Worm (Caenorhabditis elegans) whole organism, L1 larva: ENCODE data around the gene pes-23.

Experiments used
- C04F5.9 ChIP-seq: sonication (generic microtip); optimal IDR thresholded peaks from 2 replicates; lab custom pipeline; 2016; ENCODE audit warnings: missing genetic modification characterization, missing compliant biosample characterization
- C34B4.2 ChIP-seq: sonication (generic microtip); optimal IDR thresholded peaks from 2 replicates; lab custom pipeline; 2017; ENCODE audit warnings: mild to moderate bottlenecking, missing genetic modification characterization, missing compliant biosample characterization
- Y116A8C.19 ChIP-seq: sonication (generic microtip); optimal IDR thresholded peaks from 2 replicates; lab custom pipeline; 2016; ENCODE audit warnings: missing compliant biosample characterization, missing genetic modification characterization, borderline replicate concordance
- aha-1 ChIP-seq: fragments of 150-350 bp; optimal IDR thresholded peaks from 2 replicates; lab custom pipeline; 2014; ENCODE audit warnings: missing biosample characterization, missing genetic modification characterization
- alr-1 ChIP-seq: fragments of 200-800 bp; sonication (Bioruptor generic); optimal IDR thresholded peaks from 2 replicates; lab custom pipeline; 2018; ENCODE audit warnings: borderline replicate concordance, mild to moderate bottlenecking, missing genetic modification characterization, missing compliant biosample characterization
- blmp-1 ChIP-seq: fragments of 150-350 bp; optimal IDR thresholded peaks from 2 replicates; lab custom pipeline; 2014; ENCODE audit warnings: missing biosample characterization, missing genetic modification characterization
- ceh-88 ChIP-seq: fragments of 200-800 bp; sonication (Bioruptor generic); IDR thresholded peaks from 2 replicates; pipeline ENCODE4 v1.3.6; 2022; ENCODE audit warnings: missing genetic modification characterization, missing compliant biosample characterization
- ceh-90 ChIP-seq: sonication (generic microtip); optimal IDR thresholded peaks from 2 replicates; lab custom pipeline; 2016; ENCODE audit warnings: missing genetic modification characterization, missing compliant biosample characterization
- dpl-1 ChIP-seq, 3 experiments: fragments of 150-350 bp in 2 of 3; sonication (generic microtip) in 1 of 3; optimal IDR thresholded peaks; 2 replicates each; lab custom pipeline; 2014 to 2017; ENCODE audit warnings: missing biosample characterization in 3 of 3, missing genetic modification characterization in 3 of 3, missing genetic modification reagents in 3 of 3
- dsc-1 ChIP-seq: sonication (generic microtip); optimal IDR thresholded peaks from 2 replicates; lab custom pipeline; 2016; ENCODE audit warnings: mild to moderate bottlenecking, missing genetic modification characterization, missing compliant biosample characterization
- fkh-10 ChIP-seq: sonication (generic microtip); optimal IDR thresholded peaks from 2 replicates; lab custom pipeline; 2017; ENCODE audit warnings: missing biosample characterization, missing genetic modification reagents, missing genetic modification characterization
- fkh-8 ChIP-seq: sonication (generic microtip); optimal IDR thresholded peaks from 2 replicates; lab custom pipeline; 2016; ENCODE audit warnings: mild to moderate bottlenecking, missing genetic modification characterization, missing compliant biosample characterization
- fos-1 ChIP-seq: fragments of 150-350 bp; optimal IDR thresholded peaks from 2 replicates; lab custom pipeline; 2014; ENCODE audit warnings: missing biosample characterization, missing genetic modification characterization
- grh-1 ChIP-seq: fragments of 200-800 bp; sonication (Bioruptor generic); IDR thresholded peaks from 2 replicates; pipeline ENCODE4 v1.3.6; 2022; ENCODE audit warnings: missing genetic modification reagents, missing genetic modification characterization, missing compliant biosample characterization
- irx-1 ChIP-seq: sonication (generic microtip); optimal IDR thresholded peaks from 2 replicates; lab custom pipeline; 2016; ENCODE audit warnings: missing genetic modification characterization, missing compliant biosample characterization
- isw-1 ChIP-seq: fragments of 200-800 bp; sonication (Bioruptor generic); IDR thresholded peaks from 2 replicates; pipeline ENCODE4 v1.3.6; 2022; ENCODE audit warnings: missing genetic modification characterization, missing compliant biosample characterization
- lin-13 ChIP-seq: fragments of 150-350 bp; optimal IDR thresholded peaks from 2 replicates; lab custom pipeline; 2014; ENCODE audit warnings: missing biosample characterization, missing genetic modification reagents, missing genetic modification characterization
- lin-14 ChIP-seq: fragments of 200-800 bp; sonication (Bioruptor generic); optimal IDR thresholded peaks from 2 replicates; lab custom pipeline; 2018; ENCODE audit warnings: mild to moderate bottlenecking, missing genetic modification characterization, moderate library complexity, missing compliant biosample characterization
- lin-15B ChIP-seq: fragments of 150-350 bp; sonication (generic microtip); optimal IDR thresholded peaks from 3 replicates; lab custom pipeline; 2014; ENCODE audit warnings: missing biosample characterization, missing genetic modification characterization
- lin-39 ChIP-seq: fragments of 150-350 bp; optimal IDR thresholded peaks from 2 replicates; lab custom pipeline; 2014; ENCODE audit warnings: missing biosample characterization, missing genetic modification reagents, missing genetic modification characterization
- lir-3 ChIP-seq: sonication (generic microtip); optimal IDR thresholded peaks from 2 replicates; lab custom pipeline; 2016; ENCODE audit warnings: mild to moderate bottlenecking, missing genetic modification characterization, moderate library complexity, missing compliant biosample characterization; ENCODE audit not compliant: poor library complexity
- lsy-2 ChIP-seq, 2 experiments: fragments of 150-350 bp; optimal IDR thresholded peaks; 2 replicates each; lab custom pipeline; 2014; ENCODE audit warnings: missing biosample characterization in 2 of 2, missing genetic modification characterization in 2 of 2
- mab-9 ChIP-seq: fragments of 200-800 bp; sonication (Bioruptor generic); IDR thresholded peaks from 2 replicates; pipeline ENCODE4 v1.3.6; 2022; ENCODE audit warnings: missing genetic modification reagents, missing genetic modification characterization, missing compliant biosample characterization
- mdl-1 ChIP-seq, 2 experiments: fragments of 150-350 bp; optimal IDR thresholded peaks; 2 replicates each; lab custom pipeline; 2014 to 2017; ENCODE audit warnings: missing biosample characterization in 2 of 2, missing genetic modification characterization in 2 of 2, inconsistent platforms in 1 of 2
- mep-1 ChIP-seq: fragments of 150-350 bp; optimal IDR thresholded peaks from 2 replicates; lab custom pipeline; 2014; ENCODE audit warnings: missing biosample characterization, missing genetic modification characterization
- nhr-12 ChIP-seq: sonication (generic microtip); optimal IDR thresholded peaks from 2 replicates; lab custom pipeline; 2017; ENCODE audit warnings: missing biosample characterization, missing genetic modification characterization
- nhr-71 ChIP-seq: sonication (generic microtip); optimal IDR thresholded peaks from 2 replicates; lab custom pipeline; 2016; ENCODE audit warnings: mild to moderate bottlenecking, missing genetic modification characterization, moderate library complexity, missing compliant biosample characterization
- nhr-76 ChIP-seq: sonication (generic microtip); optimal IDR thresholded peaks from 2 replicates; lab custom pipeline; 2017; ENCODE audit warnings: missing biosample characterization, missing genetic modification characterization
- nhr-85 ChIP-seq: sonication (generic microtip); peaks from one replicate; lab custom pipeline; 2016; ENCODE audit warnings: missing genetic modification characterization, inconsistent platforms, missing compliant biosample characterization
- pag-3 ChIP-seq: sonication (generic microtip); optimal IDR thresholded peaks from 2 replicates; lab custom pipeline; 2017; ENCODE audit warnings: missing genetic modification characterization, mild to moderate bottlenecking, missing compliant biosample characterization, antibody characterized with exemption, borderline replicate concordance; ENCODE audit not compliant: insufficient read depth
- pax-3 ChIP-seq: fragments of 200-800 bp; sonication (Bioruptor generic); optimal IDR thresholded peaks from 2 replicates; lab custom pipeline; 2018; ENCODE audit warnings: mild to moderate bottlenecking, missing genetic modification characterization, moderate library complexity, missing compliant biosample characterization
- rnt-1 ChIP-seq: sonication (generic microtip); optimal IDR thresholded peaks from 2 replicates; lab custom pipeline; 2016; ENCODE audit warnings: mild to moderate bottlenecking, missing genetic modification characterization, moderate library complexity, missing compliant biosample characterization
- skn-1 ChIP-seq: fragments of 150-350 bp; optimal IDR thresholded peaks from 2 replicates; lab custom pipeline; 2014; ENCODE audit warnings: missing biosample characterization, missing genetic modification characterization
- sptf-1 ChIP-seq: fragments of 150-350 bp; optimal IDR thresholded peaks from 2 replicates; lab custom pipeline; 2014; ENCODE audit warnings: missing biosample characterization, missing genetic modification characterization
- tbx-2 ChIP-seq: sonication (generic microtip); optimal IDR thresholded peaks from 2 replicates; lab custom pipeline; 2016; ENCODE audit warnings: missing genetic modification characterization, missing compliant biosample characterization
- tlp-1 ChIP-seq: fragments of 150-350 bp; optimal IDR thresholded peaks from 2 replicates; lab custom pipeline; 2014; ENCODE audit warnings: missing biosample characterization, missing genetic modification characterization
- unc-130 ChIP-seq: fragments of 150-350 bp; optimal IDR thresholded peaks from 2 replicates; lab custom pipeline; 2017; ENCODE audit warnings: missing biosample characterization, missing genetic modification characterization, inconsistent platforms
- unc-30 ChIP-seq: sonication (generic microtip); optimal IDR thresholded peaks from 2 replicates; lab custom pipeline; 2017; ENCODE audit warnings: missing biosample characterization, missing genetic modification characterization
- unc-62 ChIP-seq: fragments of 150-350 bp; optimal IDR thresholded peaks from 2 replicates; lab custom pipeline; 2014; ENCODE audit warnings: missing biosample characterization, missing genetic modification reagents, missing genetic modification characterization
- unc-86 ChIP-seq: sonication (generic microtip); optimal IDR thresholded peaks from 2 replicates; lab custom pipeline; 2016; ENCODE audit warnings: missing genetic modification characterization, missing compliant biosample characterization
- vab-15 ChIP-seq: sonication (generic microtip); optimal IDR thresholded peaks from 2 replicates; lab custom pipeline; 2017; ENCODE audit warnings: missing genotype, mild to moderate bottlenecking, missing genetic modification characterization, missing compliant biosample characterization
- xbp-1 ChIP-seq: sonication (generic microtip); optimal IDR thresholded peaks from 2 replicates; lab custom pipeline; 2016; ENCODE audit warnings: missing genetic modification characterization, missing compliant biosample characterization
- zag-1 ChIP-seq: fragments of 150-350 bp; optimal IDR thresholded peaks from 2 replicates; lab custom pipeline; 2014; ENCODE audit warnings: missing biosample characterization, missing genetic modification characterization

Gene pes-23

DNA sequence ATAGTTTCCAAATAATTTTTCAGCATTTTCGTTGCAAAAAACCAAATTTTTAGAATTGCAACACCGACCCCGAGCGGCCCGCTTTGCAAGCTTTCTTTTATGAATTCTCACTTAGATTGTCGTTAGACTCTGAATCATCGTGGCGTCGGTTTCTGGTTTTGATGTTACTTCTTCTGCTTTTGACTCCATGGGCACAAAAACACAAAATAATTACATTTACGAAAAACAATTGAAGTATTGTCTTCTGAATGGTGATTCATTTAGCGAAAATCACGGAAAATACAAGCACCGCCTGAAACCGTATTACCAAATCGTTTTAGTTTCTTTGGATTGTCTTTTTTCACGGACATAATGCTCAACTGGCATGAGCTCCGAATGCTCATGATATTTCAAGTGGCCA, at the start of gene pes-23:
pes-23 (plus strand) TSS at position 301 of the 400 bp plus-strand sequence.
- TF ChIP-seq fkh-8 (tag; lab: Kevin White, UChicago), result no peak
- no peak for TF ChIP-seq mab-9 (GFP tag; lab: Robert Waterston, UW)
- no peak for TF ChIP-seq unc-130
- no peak for TF ChIP-seq vab-15 (tag; lab: Kevin White, UChicago)
- TF ChIP-seq fos-1, result no peak
- TF ChIP-seq ceh-90 (tag; lab: Kevin White, UChicago), result no peak
- no peak for TF ChIP-seq C04F5.9 (tag; lab: Kevin White, UChicago)
- TF ChIP-seq nhr-12, result no peak
- TF ChIP-seq mep-1 (tag; lab: Kevin White, UChicago), result no peak
- TF ChIP-seq skn-1 (tag; lab: Kevin White, UChicago), result no peak
- no peak for TF ChIP-seq lin-39
- TF ChIP-seq lin-14 (GFP tag; lab: Kevin White, UChicago), result no peak
- no peak for TF ChIP-seq irx-1 (tag; lab: Kevin White, UChicago)
- TF ChIP-seq pag-3 (tag; lab: Kevin White, UChicago), result no peak
- TF ChIP-seq zag-1, result no peak
- TF ChIP-seq nhr-85 (tag; lab: Kevin White, UChicago), result no peak
- no peak for TF ChIP-seq ceh-88
- no peak for TF ChIP-seq lin-15B (tag; lab: Kevin White, UChicago)
- no peak for TF ChIP-seq dsc-1 (tag; lab: Kevin White, UChicago)
- no peak for TF ChIP-seq lin-13

DNA sequence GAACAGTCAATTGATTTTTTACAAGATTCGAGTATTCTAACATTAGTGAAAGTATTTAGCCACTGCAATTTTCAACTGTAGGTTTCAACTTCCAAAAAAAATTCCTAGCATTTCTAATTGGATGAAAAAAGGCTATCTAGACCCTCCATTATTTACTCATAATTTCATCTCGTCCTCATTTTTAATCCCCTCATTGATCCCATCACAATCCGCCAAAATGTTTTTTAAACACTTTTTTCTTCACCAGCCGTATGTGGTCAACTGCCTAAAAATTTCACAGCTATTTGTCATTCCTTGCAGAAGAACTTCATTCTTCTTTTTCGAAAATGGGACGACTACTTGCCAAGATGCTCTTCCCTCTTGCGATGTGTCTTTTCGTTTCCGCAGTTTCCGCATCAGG, 47.9 kb upstream of the pes-23 start, which contains the start of gene rig-3:
rig-3 (plus strand) TSS at position 301 of the 400 bp plus-strand sequence.
- TF ChIP-seq xbp-1 (no peak), dsc-1 (tag; lab: Kevin White, UChicago) (no peak), blmp-1 (tag; lab: Kevin White, UChicago) (no peak), nhr-76 (tag; lab: Kevin White, UChicago) (no peak), Y116A8C.19 (tag; lab: Kevin White, UChicago) (no peak), vab-15 (tag; lab: Kevin White, UChicago) (no peak), lsy-2 (tag; optimal IDR thresholded peaks at IDR 0.05; lab: Kevin White, UChicago) (no peak), mdl-1 (tag; optimal IDR thresholded peaks at IDR 0.05; lab: Kevin White, UChicago) (no peak), zag-1 (no peak), nhr-71 (no peak), C34B4.2 (no peak), isw-1 (no peak), lir-3 (tag; lab: Kevin White, UChicago) (no peak)

DNA sequence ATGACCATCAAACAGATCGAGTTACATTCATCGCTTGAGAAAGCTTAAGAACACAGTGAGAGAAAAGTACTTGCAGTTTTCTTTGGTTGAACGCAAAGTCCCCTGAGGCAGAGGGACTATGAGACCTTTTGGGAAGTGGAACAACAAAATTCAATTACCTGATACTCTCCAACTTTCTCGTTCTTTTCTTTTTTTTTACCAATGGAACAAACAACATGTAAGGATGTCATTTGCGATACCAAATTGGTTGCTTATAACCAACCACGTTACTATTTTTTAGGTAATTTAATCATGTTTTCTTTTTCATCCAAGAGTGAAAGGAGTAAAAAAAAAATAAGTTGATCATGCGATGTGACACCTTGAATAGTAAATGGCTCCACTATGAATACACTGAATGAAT, 44.4 kb upstream of the pes-23 start:
- TF ChIP-seq nhr-71 (peak; percentile 5), tbx-2 (tag; lab: Kevin White, UChicago) (peak; percentile 59), lin-14 (GFP tag; lab: Kevin White, UChicago) (peak; percentile 71), fkh-10 (GFP tag; lab: Kevin White, UChicago) (peak; percentile 45), nhr-76 (tag; lab: Kevin White, UChicago) (no peak), unc-86 (tag; lab: Kevin White, UChicago) (peak; percentile 0)

DNA sequence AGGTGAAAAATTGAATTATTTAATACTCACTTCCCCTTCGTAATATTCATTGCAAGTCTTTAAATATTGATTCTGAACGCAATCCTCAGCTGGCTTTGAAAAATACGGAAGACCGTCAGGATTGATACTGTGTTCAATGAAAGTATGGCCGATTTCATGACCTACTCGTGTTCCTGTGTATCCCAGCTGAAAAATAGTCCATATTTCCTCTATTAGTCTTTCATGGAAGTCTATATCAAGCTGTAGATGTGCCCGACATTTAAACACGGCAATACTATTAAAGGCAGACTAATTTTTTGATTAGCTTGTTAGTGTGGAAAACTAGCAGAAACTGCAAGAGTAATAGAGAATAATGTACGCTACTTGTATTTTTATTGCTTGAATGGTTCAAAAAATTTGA, 39.6 kb upstream of the pes-23 start:
- no peak for TF ChIP-seq unc-62 (GFP tag; lab: Kevin White, UChicago)
- no peak for TF ChIP-seq unc-130
- TF ChIP-seq rnt-1 (tag; lab: Kevin White, UChicago), result no peak
- TF ChIP-seq unc-30 (tag; lab: Kevin White, UChicago), result no peak
- TF ChIP-seq mep-1 (tag; lab: Kevin White, UChicago), result no peak
- no peak for TF ChIP-seq grh-1 (GFP tag; lab: Robert Waterston, UW)
- TF ChIP-seq mab-9 (GFP tag; lab: Robert Waterston, UW), result no peak
- TF ChIP-seq nhr-12, result no peak
- no peak for TF ChIP-seq dpl-1 (GFP tag; optimal IDR thresholded peaks at IDR 0.05; lab: Kevin White, UChicago)
- no peak for TF ChIP-seq aha-1
- no peak for TF ChIP-seq tlp-1 (tag; lab: Kevin White, UChicago)
- TF ChIP-seq alr-1 (tag; lab: Kevin White, UChicago), result no peak
- TF ChIP-seq sptf-1 (tag; lab: Kevin White, UChicago), result no peak
- no peak for TF ChIP-seq pax-3 (tag; lab: Kevin White, UChicago)
- TF ChIP-seq fkh-8 (tag; lab: Kevin White, UChicago), result no peak
